Fruit fly (Drosophila melanogaster) whole organism, embryonic: Measurements from ENCODE around the gene Cdc37.

Source experiments
- fru ChIP-seq: fragments of >200 bp; optimal IDR thresholded peaks from 2 replicates; lab custom pipeline; 2017
- row ChIP-seq: fragments of 200-800 bp; sonication (Bioruptor generic); IDR thresholded peaks from 3 replicates; pipeline ENCODE4 v1.3.6; 2022; ENCODE audit warnings: missing biosample characterization, missing genetic modification characterization
- slbo ChIP-seq: fragments of 200-800 bp; sonication (Bioruptor generic); IDR thresholded peaks from 2 replicates; pipeline ENCODE4 v1.3.6; 2022; ENCODE audit warnings: missing biosample characterization, missing genetic modification characterization

- TF ChIP-seq slbo (no peak), fru (lab: Kevin White, UChicago) (no peak), row (no peak)
Observed at dm6 chr3L:1745432-1745831, 49.8 kb upstream of the Cdc37 start.
